Worm (Caenorhabditis elegans): ENCODE results near the gene abts-4.

The abts-4 gene

DNA sequence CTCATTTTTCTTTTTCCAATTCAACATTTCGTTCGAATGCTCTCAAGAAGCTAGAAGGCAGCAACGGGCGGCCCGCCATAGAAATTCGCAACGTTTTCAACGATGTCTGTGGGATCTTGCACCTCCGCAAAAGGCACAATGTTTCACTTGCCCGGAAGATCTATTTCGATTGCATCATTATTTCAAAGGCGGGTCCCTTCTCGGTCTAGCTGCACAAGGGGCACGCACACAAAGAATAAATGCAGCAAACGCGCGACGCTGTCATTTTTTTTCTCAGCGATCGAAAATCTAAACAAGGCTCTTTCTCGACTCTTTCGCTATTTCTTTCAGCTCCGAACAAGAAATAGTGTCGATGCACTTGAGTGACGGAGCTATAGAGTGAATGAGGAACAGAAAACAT, 16.6 kb downstream of the abts-4 start (continued):
- TF ChIP-seq lir-3 (tag; optimal IDR thresholded peaks at IDR 0.05; ENCODE audit: poor library complexity), result no peak
- TF ChIP-seq lin-14 (GFP tag; optimal IDR thresholded peaks at IDR 0.05), result peak; percentile 85
- no peak for TF ChIP-seq unc-98 (GFP tag; IDR thresholded peaks at IDR 0.05)
- TF ChIP-seq fkh-8 (tag; optimal IDR thresholded peaks at IDR 0.05), result peak; percentile 7

- peak; percentile 39 for TF ChIP-seq tlp-1 (tag; optimal IDR thresholded peaks at IDR 0.05)
- no peak for TF ChIP-seq unc-98 (GFP tag; IDR thresholded peaks at IDR 0.05)
- no peak for TF ChIP-seq ceh-90 (tag; optimal IDR thresholded peaks at IDR 0.05)
- TF ChIP-seq lin-15B (tag; optimal IDR thresholded peaks at IDR 0.05), result no peak
- TF ChIP-seq pqm-1 (tag; optimal IDR thresholded peaks at IDR 0.05), result peak; percentile 24
- TF ChIP-seq mef-2 (tag; optimal IDR thresholded peaks at IDR 0.05), result no peak
- TF ChIP-seq lin-35 (GFP tag; optimal IDR thresholded peaks at IDR 0.05), result peak in 1 of 2 experiments; percentile 56
- TF ChIP-seq efl-1 (optimal IDR thresholded peaks at IDR 0.05), result no peak
- peak in 1 of 2 experiments; percentile 6 for TF ChIP-seq efl-1 (GFP tag; optimal IDR thresholded peaks at IDR 0.05 in 1 of 2)
- TF ChIP-seq C16A3.4 (tag; optimal IDR thresholded peaks at IDR 0.05), result peak; percentile 36
- peak; percentile 6 for TF ChIP-seq nhr-20 (tag; optimal IDR thresholded peaks at IDR 0.05)
- TF ChIP-seq elt-2 (tag; optimal IDR thresholded peaks at IDR 0.05), result peak; percentile 62
- peak; percentile 61 for TF ChIP-seq blmp-1 (tag; optimal IDR thresholded peaks at IDR 0.05)
- TF ChIP-seq nhr-90 (tag; optimal IDR thresholded peaks at IDR 0.05; ENCODE audit: poor library complexity), result peak; percentile 37
- TF ChIP-seq elt-3 (tag; optimal IDR thresholded peaks at IDR 0.05), result peak in 5 of 6 experiments; percentile 64 to 94 (median 75)
Observed at ce11 chrX:6744537-6744936, 17.0 kb downstream of the abts-4 start.

- TF ChIP-seq lin-15B (tag; optimal IDR thresholded peaks at IDR 0.05) (no peak), ztf-4 (tag; optimal IDR thresholded peaks at IDR 0.05) (peak; percentile 99), aly-2 (tag; optimal IDR thresholded peaks at IDR 0.05) (no peak), nhr-12 (tag; optimal IDR thresholded peaks at IDR 0.05) (no peak), efl-1 (optimal IDR thresholded peaks at IDR 0.05) (peak; percentile 63 to 65), efl-1 (GFP tag; optimal IDR thresholded peaks at IDR 0.05 in 1 of 2) (peak; percentile 10 to 97), ceh-82 (tag; optimal IDR thresholded peaks at IDR 0.05) (peak; percentile 5 to 46 (median 43)), rnt-1 (tag; optimal IDR thresholded peaks at IDR 0.05) (peak; percentile 97), F16B12.6 (tag; optimal IDR thresholded peaks at IDR 0.05) (no peak), unc-130 (tag; optimal IDR thresholded peaks at IDR 0.05) (peak; percentile 93), sptf-1 (tag; optimal IDR thresholded peaks at IDR 0.05) (no peak), mef-2 (tag; optimal IDR thresholded peaks at IDR 0.05) (peak; percentile 9), unc-98 (GFP tag; IDR thresholded peaks at IDR 0.05) (no peak), zag-1 (tag; optimal IDR thresholded peaks at IDR 0.05) (no peak), lir-3 (tag; optimal IDR thresholded peaks at IDR 0.05; ENCODE audit: poor library complexity) (peak; percentile 86), sox-4 (tag; optimal IDR thresholded peaks at IDR 0.05) (peak; percentile 69), snu-23 (GFP tag; optimal IDR thresholded peaks at IDR 0.05) (peak; percentile 99), grh-1 (GFP tag; IDR thresholded peaks at IDR 0.05) (peak; percentile 85), unc-62 (GFP tag; optimal IDR thresholded peaks at IDR 0.05) (peak; percentile 15), ceh-88 (GFP tag; IDR thresholded peaks at IDR 0.05) (peak; percentile 87), pag-3 (tag; optimal IDR thresholded peaks at IDR 0.05; ENCODE audit: borderline replicate concordance, insufficient read depth) (no peak), fkh-4 (tag; optimal IDR thresholded peaks at IDR 0.05; ENCODE audit: borderline replicate concordance) (no peak), fkh-8 (tag; optimal IDR thresholded peaks at IDR 0.05) (peak; percentile 40), nhr-76 (tag; optimal IDR thresholded peaks at IDR 0.05) (no peak), fos-1 (tag; optimal IDR thresholded peaks at IDR 0.05) (peak; percentile 49), nhr-77 (tag; optimal IDR thresholded peaks at IDR 0.05) (peak; percentile 68), lin-14 (GFP tag; optimal IDR thresholded peaks at IDR 0.05) (peak; percentile 99), nhr-237 (tag; optimal IDR thresholded peaks at IDR 0.05) (peak; percentile 43), pax-3 (tag; optimal IDR thresholded peaks at IDR 0.05) (peak; percentile 77), vab-15 (tag; optimal IDR thresholded peaks at IDR 0.05) (no peak), lsy-2 (tag; optimal IDR thresholded peaks at IDR 0.05) (peak; percentile 84 to 85), hlh-4 (tag; optimal IDR thresholded peaks at IDR 0.05) (no peak), alr-1 (tag; optimal IDR thresholded peaks at IDR 0.05; ENCODE audit: borderline replicate concordance) (no peak), fkh-10 (GFP tag; optimal IDR thresholded peaks at IDR 0.05) (no peak), mab-9 (GFP tag; IDR thresholded peaks at IDR 0.05) (peak; percentile 60), nhr-71 (tag; optimal IDR thresholded peaks at IDR 0.05) (peak; percentile 99), nhr-28 (tag; optimal IDR thresholded peaks at IDR 0.05) (peak; percentile 31), ceh-8 (GFP tag; optimal IDR thresholded peaks at IDR 0.05) (peak; percentile 11)
Observed at ce11 chrX:6743853-6744346, 17.6 kb downstream of the abts-4 start.
